Fruit fly (Drosophila melanogaster) whole organism, embryonic: Measurements from ENCODE around the gene Prim2.

Experiments used
- ATbp ChIP-seq: fragments of 200-800 bp; sonication (Bioruptor generic); optimal IDR thresholded peaks from 2 replicates; lab custom pipeline; 2017; ENCODE audit warnings: missing biosample characterization, mild to moderate bottlenecking, missing genetic modification characterization, missing genetic modification reagents
- B-H2 ChIP-seq: fragments of 200-800 bp; sonication (Bioruptor generic); optimal IDR thresholded peaks from 2 replicates; lab custom pipeline; 2018; ENCODE audit warnings: missing biosample characterization, mild to moderate bottlenecking, missing genetic modification characterization
- Bteb2 ChIP-seq: fragments of 200-800 bp; sonication (Bioruptor generic); optimal IDR thresholded peaks from 2 replicates; lab custom pipeline; 2016; ENCODE audit warnings: missing biosample characterization, missing genetic modification characterization
- CG10274 ChIP-seq: fragments of 200-800 bp; sonication (Bioruptor generic); optimal IDR thresholded peaks from 3 replicates; lab custom pipeline; 2017; ENCODE audit warnings: missing biosample characterization, mild to moderate bottlenecking, missing genetic modification characterization
- CG10366 ChIP-seq: fragments of 200-800 bp; sonication (Bioruptor generic); IDR thresholded peaks from 2 replicates; pipeline ENCODE4 v1.3.6; 2022; ENCODE audit warnings: missing biosample characterization, missing genetic modification characterization
- CG10543 ChIP-seq: fragments of 200-800 bp; sonication (Bioruptor generic); optimal IDR thresholded peaks from 3 replicates; lab custom pipeline; 2017; ENCODE audit warnings: missing biosample characterization, mild to moderate bottlenecking, missing genetic modification characterization, moderate library complexity
- CG13287 ChIP-seq: fragments of 200-800 bp; sonication (Bioruptor generic); IDR thresholded peaks from 2 replicates; pipeline ENCODE4 v1.3.6; 2022; ENCODE audit warnings: missing biosample characterization, missing genetic modification characterization; ENCODE audit not compliant: partially characterized antibody
- CG13894 ChIP-seq: fragments of 200-800 bp; sonication (Bioruptor generic); optimal IDR thresholded peaks from 3 replicates; lab custom pipeline; 2018; ENCODE audit warnings: missing biosample characterization, mild to moderate bottlenecking, missing genetic modification characterization, moderate library complexity
- CG15479 ChIP-seq: fragments of 200-800 bp; sonication (Bioruptor generic); optimal IDR thresholded peaks from 3 replicates; lab custom pipeline; 2019; ENCODE audit warnings: missing biosample characterization, mild to moderate bottlenecking, missing genetic modification characterization, moderate library complexity
- CG15514 ChIP-seq: fragments of 200-800 bp; sonication (Bioruptor generic); optimal IDR thresholded peaks from 3 replicates; lab custom pipeline; 2017; ENCODE audit warnings: missing biosample characterization, missing genetic modification characterization, mild to moderate bottlenecking, moderate library complexity, missing genetic modification reagents
- CG15696 ChIP-seq: fragments of 200-800 bp; sonication (Bioruptor generic); optimal IDR thresholded peaks from 2 replicates; lab custom pipeline; 2019; ENCODE audit warnings: missing biosample characterization, mild to moderate bottlenecking, missing genetic modification characterization, moderate library complexity
- CG16863 ChIP-seq: fragments of 200-800 bp; sonication (Bioruptor generic); optimal IDR thresholded peaks from 3 replicates; lab custom pipeline; 2016; ENCODE audit warnings: missing biosample characterization, missing genetic modification characterization
- CG17361 ChIP-seq: fragments of 200-800 bp; sonication (Bioruptor generic); IDR thresholded peaks from 3 replicates; pipeline ENCODE4 v1.3.6; 2022; ENCODE audit warnings: missing biosample characterization, missing genetic modification characterization
- CG2199 ChIP-seq: fragments of 200-800 bp; sonication (Bioruptor generic); IDR thresholded peaks from 3 replicates; pipeline ENCODE4 v1.3.6; 2022; ENCODE audit warnings: missing biosample characterization, missing genetic modification characterization
- CG2678 ChIP-seq: fragments of 200-800 bp; sonication (Bioruptor generic); optimal IDR thresholded peaks from 3 replicates; lab custom pipeline; 2019; ENCODE audit warnings: missing biosample characterization, mild to moderate bottlenecking, missing genetic modification characterization, moderate library complexity
- CG2875 ChIP-seq: fragments of 200-800 bp; sonication (Bioruptor generic); optimal IDR thresholded peaks from 2 replicates; lab custom pipeline; 2017; ENCODE audit warnings: missing biosample characterization, mild to moderate bottlenecking, missing genetic modification characterization, missing genetic modification reagents
- CG32767 ChIP-seq: fragments of 200-800 bp; sonication (Bioruptor generic); IDR thresholded peaks from 2 replicates; pipeline ENCODE4 v1.3.6; 2022; ENCODE audit warnings: missing biosample characterization, missing genetic modification characterization
- CG6654 ChIP-seq: fragments of 200-800 bp; sonication (Bioruptor generic); optimal IDR thresholded peaks from 2 replicates; lab custom pipeline; 2017; ENCODE audit warnings: missing biosample characterization, mild to moderate bottlenecking, missing genetic modification characterization
- CG7928 ChIP-seq: fragments of 200-800 bp; sonication (Bioruptor generic); optimal IDR thresholded peaks from 2 replicates; lab custom pipeline; 2017; ENCODE audit warnings: missing biosample characterization, mild to moderate bottlenecking, missing genetic modification characterization
- CG8359 ChIP-seq: fragments of 200-800 bp; sonication (Bioruptor generic); optimal IDR thresholded peaks from 2 replicates; lab custom pipeline; 2017; ENCODE audit warnings: missing biosample characterization, mild to moderate bottlenecking, missing genetic modification characterization, borderline replicate concordance
- Chrac-16 ChIP-seq: fragments of 200-800 bp; sonication (Bioruptor generic); optimal IDR thresholded peaks from 3 replicates; lab custom pipeline; 2016; ENCODE audit warnings: missing biosample characterization, missing genetic modification characterization
- CrebB ChIP-seq: fragments of 200-800 bp; sonication (Bioruptor generic); optimal IDR thresholded peaks from 3 replicates; lab custom pipeline; 2018; ENCODE audit warnings: missing biosample characterization, mild to moderate bottlenecking, missing genetic modification characterization
- D19A ChIP-seq: fragments of 200-800 bp; optimal IDR thresholded peaks from 3 replicates; lab custom pipeline; 2019; ENCODE audit warnings: missing biosample characterization, mild to moderate bottlenecking, missing genetic modification characterization, moderate library complexity
- GATAe ChIP-seq: fragments of 200-800 bp; sonication (Bioruptor generic); conservative IDR thresholded peaks from 2 replicates; pipeline ENCODE4 v1.3.6; 2022; ENCODE audit warnings: missing biosample characterization, missing genetic modification characterization
- Hr78 ChIP-seq, 2 experiments: fragments of 200-800 bp in 1 of 2; fragments of >200 bp in 1 of 2; sonication (Bioruptor generic) in 1 of 2; optimal IDR thresholded peaks; 2 replicates each; lab custom pipeline; 2017 to 2019; ENCODE audit warnings: missing biosample characterization in 2 of 2, missing genetic modification characterization in 2 of 2, mild to moderate bottlenecking in 1 of 2, moderate library complexity in 1 of 2
- Hsf ChIP-seq: fragments of 200-800 bp; sonication (Bioruptor generic); optimal IDR thresholded peaks from 3 replicates; lab custom pipeline; 2016; ENCODE audit warnings: missing biosample characterization, missing genetic modification characterization
- Tbp ChIP-seq: fragments of >200 bp; optimal IDR thresholded peaks from 2 replicates; lab custom pipeline; 2018; ENCODE audit warnings: missing biosample characterization, missing genetic modification characterization
- bsh ChIP-seq, 2 experiments: fragments of 200-800 bp; sonication (Bioruptor generic); optimal IDR thresholded peaks; 2 replicates each; lab custom pipeline; 2017 to 2018; ENCODE audit warnings: mild to moderate bottlenecking in 2 of 2, missing biosample characterization in 2 of 2, missing genetic modification characterization in 2 of 2, moderate library complexity in 1 of 2
- btn ChIP-seq: fragments of 200-800 bp; sonication (Bioruptor generic); optimal IDR thresholded peaks from 2 replicates; lab custom pipeline; 2016; ENCODE audit warnings: missing biosample characterization, missing genetic modification characterization
- cg ChIP-seq: fragments of 200-800 bp; sonication (Bioruptor generic); optimal IDR thresholded peaks from 3 replicates; lab custom pipeline; 2019; ENCODE audit warnings: missing biosample characterization, mild to moderate bottlenecking, missing genetic modification characterization, moderate library complexity
- chinmo ChIP-seq: fragments of 200-800 bp; sonication (Bioruptor generic); IDR thresholded peaks from 4 replicates; pipeline ENCODE4 v1.3.6; 2022; ENCODE audit warnings: missing biosample characterization, missing genetic modification characterization; ENCODE audit not compliant: partially characterized antibody
- chm ChIP-seq: fragments of 200-800 bp; sonication (Bioruptor generic); IDR thresholded peaks from 2 replicates; pipeline ENCODE4 v1.3.6; 2022; ENCODE audit warnings: missing biosample characterization, missing genetic modification characterization
- ci ChIP-seq: fragments of 200-800 bp; sonication (Bioruptor generic); IDR thresholded peaks from 3 replicates; pipeline ENCODE4 v1.3.6; 2022; ENCODE audit warnings: missing biosample characterization, missing genetic modification characterization
- da ChIP-seq: fragments of 200-800 bp; sonication (Bioruptor generic); optimal IDR thresholded peaks from 2 replicates; lab custom pipeline; 2016; ENCODE audit warnings: missing biosample characterization, missing genetic modification characterization
- emc ChIP-seq: fragments of 200-800 bp; sonication (Bioruptor generic); optimal IDR thresholded peaks from 2 replicates; lab custom pipeline; 2016; ENCODE audit warnings: missing biosample characterization, missing genetic modification characterization
- exex ChIP-seq: fragments of 200-800 bp; sonication (Bioruptor generic); optimal IDR thresholded peaks from 4 replicates; lab custom pipeline; 2018; ENCODE audit warnings: missing biosample characterization, mild to moderate bottlenecking, missing genetic modification characterization, moderate library complexity
- fru ChIP-seq: fragments of >200 bp; optimal IDR thresholded peaks from 2 replicates; lab custom pipeline; 2017
- grn ChIP-seq: fragments of 200-800 bp; sonication (Bioruptor generic); optimal IDR thresholded peaks from 3 replicates; lab custom pipeline; 2017; ENCODE audit warnings: missing biosample characterization, missing genetic modification characterization
- hth ChIP-seq: fragments of >200 bp; optimal IDR thresholded peaks from 2 replicates; lab custom pipeline; 2017; ENCODE audit warnings: inconsistent platforms
- lola ChIP-seq, 3 experiments: fragments of >200 bp in 2 of 3; fragments of 200-800 bp in 1 of 3; sonication (Bioruptor generic) in 1 of 3; optimal IDR thresholded peaks; 2 replicates each; lab custom pipeline; 2017 to 2019; ENCODE audit warnings: missing biosample characterization in 3 of 3, missing genetic modification characterization in 3 of 3, mild to moderate bottlenecking in 1 of 3, moderate library complexity in 1 of 3
- nau ChIP-seq: fragments of 200-800 bp; sonication (Bioruptor generic); optimal IDR thresholded peaks from 3 replicates; lab custom pipeline; 2017; ENCODE audit warnings: missing biosample characterization, mild to moderate bottlenecking, missing genetic modification characterization, missing genetic modification reagents
- pita ChIP-seq: fragments of 200-800 bp; sonication (Bioruptor generic); optimal IDR thresholded peaks from 2 replicates; lab custom pipeline; 2017; ENCODE audit warnings: missing biosample characterization, mild to moderate bottlenecking, missing genetic modification characterization
- ranshi ChIP-seq: fragments of 200-800 bp; sonication (Bioruptor generic); IDR thresholded peaks from 2 replicates; pipeline ENCODE4 v1.3.6; 2022; ENCODE audit warnings: missing biosample characterization, missing genetic modification characterization
- sd ChIP-seq: fragments of 200-800 bp; sonication (Bioruptor generic); optimal IDR thresholded peaks from 3 replicates; lab custom pipeline; 2018; ENCODE audit warnings: missing biosample characterization, mild to moderate bottlenecking, missing genetic modification characterization, moderate library complexity
- sens ChIP-seq: fragments of 200-800 bp; sonication (Bioruptor generic); peaks from one replicate; lab custom pipeline; 2016; ENCODE audit warnings: missing biosample characterization, missing genetic modification characterization
- sens-2 ChIP-seq: fragments of 200-800 bp; sonication (Bioruptor generic); IDR thresholded peaks from 2 replicates; pipeline ENCODE4 v1.3.6; 2022; ENCODE audit warnings: missing biosample characterization, missing genetic modification characterization
- stwl ChIP-seq: fragments of 200-800 bp; sonication (Bioruptor generic); optimal IDR thresholded peaks from 3 replicates; lab custom pipeline; 2018; ENCODE audit warnings: missing biosample characterization, mild to moderate bottlenecking, missing genetic modification characterization, moderate library complexity
- sug ChIP-seq: fragments of 200-800 bp; optimal IDR thresholded peaks from 2 replicates; lab custom pipeline; 2019; ENCODE audit warnings: missing biosample characterization, mild to moderate bottlenecking, missing genetic modification characterization, moderate library complexity
- ttk ChIP-seq: fragments of 200-800 bp; sonication (Bioruptor generic); IDR thresholded peaks from 2 replicates; pipeline ENCODE4 v2.1.2; 2022; ENCODE audit warnings: missing biosample characterization, missing genetic modification characterization

The Prim2 gene

dm6 chr3L:20385969-20386370 is 24.6 kb upstream of the Prim2 start (continued):
- TF ChIP-seq chinmo (GFP tag; lab: Robert Waterston, UW) = peak; percentile 55; the same call in 1 of the 4 replicates
- TF ChIP-seq CG2875 = no peak
- TF ChIP-seq CG13894 (tag; lab: Kevin White, UChicago) = peak; percentile 45
- no peak for TF ChIP-seq emc (GFP tag; lab: Kevin White, UChicago)
- TF ChIP-seq bsh (GFP tag; optimal IDR thresholded peaks at IDR 0.05; lab: Kevin White, UChicago) = no peak
- no peak for TF ChIP-seq btn (GFP tag; lab: Kevin White, UChicago)
- peak; percentile 4 for TF ChIP-seq CG2678 (tag; lab: Kevin White, UChicago)
- TF ChIP-seq Chrac-16 (GFP tag; lab: Kevin White, UChicago) = no peak
- TF ChIP-seq CG15514 (GFP tag; lab: Kevin White, UChicago) = peak; percentile 14
- TF ChIP-seq CG8359 (GFP tag; lab: Kevin White, UChicago) = no peak
- TF ChIP-seq CG16863 = no peak
- peak; percentile 51 for TF ChIP-seq B-H2 (GFP tag; lab: Kevin White, UChicago)
- no peak for TF ChIP-seq Hsf (GFP tag; lab: Kevin White, UChicago)
- no peak for TF ChIP-seq CG32767 (GFP tag; lab: Robert Waterston, UW)
- 0 out of 2 replicates have a peak, but pooled peaks have one; percentile 12 for TF ChIP-seq ttk (GFP tag; lab: Robert Waterston, UW)
- TF ChIP-seq cg (GFP tag; lab: Kevin White, UChicago) = peak; percentile 53
- no peak for TF ChIP-seq D19A (tag; lab: Kevin White, UChicago)
- no peak for TF ChIP-seq CG7928 (GFP tag; lab: Kevin White, UChicago)
- TF ChIP-seq CG6654 (GFP tag; lab: Kevin White, UChicago) = no peak
- peak in 1 of 2 experiments; percentile 83 for TF ChIP-seq Hr78 (GFP tag; optimal IDR thresholded peaks at IDR 0.05; lab: Kevin White, UChicago)
- no peak for TF ChIP-seq Tbp (GFP tag; lab: Kevin White, UChicago)
- no peak for TF ChIP-seq CG15696
- peak; percentile 26; the same call in 1 of the 2 replicates for TF ChIP-seq CG13287 (GFP tag; lab: Robert Waterston, UW)
- 0 out of 2 replicates have a peak, but pooled peaks have one; percentile 14 for TF ChIP-seq ranshi
- TF ChIP-seq, all 482 proteins: peak for 33

dm6 chr3L:20385408-20385807 is 24.0 kb upstream of the Prim2 start:
- TF ChIP-seq sd (tag; lab: Kevin White, UChicago) = peak; percentile 83
- TF ChIP-seq D19A (tag; lab: Kevin White, UChicago) = peak; percentile 47
- peak; percentile 17 for TF ChIP-seq CrebB (tag; lab: Kevin White, UChicago)
- TF ChIP-seq CG15479 = peak; percentile 81
- peak; percentile 58 for TF ChIP-seq CG10274
- TF ChIP-seq lola (GFP tag; optimal IDR thresholded peaks at IDR 0.05; lab: Kevin White, UChicago) = no peak
- TF ChIP-seq pita = no peak
- TF ChIP-seq GATAe (GFP tag; lab: Robert Waterston, UW) = peak; percentile 58; the same call in 1 of the 2 replicates
- peak; percentile 64 for TF ChIP-seq sug (tag; lab: Kevin White, UChicago)
- peak; percentile 85 for TF ChIP-seq sens-2 (GFP tag; lab: Robert Waterston, UW)
- no peak for TF ChIP-seq nau (GFP tag; lab: Kevin White, UChicago)
- no peak for TF ChIP-seq da (GFP tag; lab: Kevin White, UChicago)
- TF ChIP-seq CG17361 = no peak
- no peak for TF ChIP-seq hth (lab: Kevin White, UChicago)
- 0 out of 2 replicates have a peak, but pooled peaks have one; percentile 24 for TF ChIP-seq chm
- no peak for TF ChIP-seq stwl (tag; lab: Kevin White, UChicago)
- TF ChIP-seq exex (tag; lab: Kevin White, UChicago) = peak; percentile 83
- peak; percentile 24; the same call in 1 of the 3 replicates for TF ChIP-seq ci (GFP tag; lab: Robert Waterston, UW)
- no peak for TF ChIP-seq Bteb2 (GFP tag; lab: Kevin White, UChicago)
- TF ChIP-seq fru (lab: Kevin White, UChicago) = no peak
- TF ChIP-seq ATbp = no peak
- TF ChIP-seq sens (GFP tag; lab: Kevin White, UChicago) = no peak
- no peak for TF ChIP-seq CG10543 (GFP tag; lab: Kevin White, UChicago)
- peak; percentile 53; the same call in 1 of the 3 replicates for TF ChIP-seq CG2199 (GFP tag; lab: Robert Waterston, UW)
- peak; percentile 87 for TF ChIP-seq grn (GFP tag; lab: Kevin White, UChicago)
- peak; percentile 49; the same call in 2 of the 4 replicates for TF ChIP-seq chinmo (GFP tag; lab: Robert Waterston, UW)
- no peak for TF ChIP-seq CG10366
